Fruit fly (Drosophila melanogaster): ENCODE measurements around the gene larp.

Gene larp

DNA sequence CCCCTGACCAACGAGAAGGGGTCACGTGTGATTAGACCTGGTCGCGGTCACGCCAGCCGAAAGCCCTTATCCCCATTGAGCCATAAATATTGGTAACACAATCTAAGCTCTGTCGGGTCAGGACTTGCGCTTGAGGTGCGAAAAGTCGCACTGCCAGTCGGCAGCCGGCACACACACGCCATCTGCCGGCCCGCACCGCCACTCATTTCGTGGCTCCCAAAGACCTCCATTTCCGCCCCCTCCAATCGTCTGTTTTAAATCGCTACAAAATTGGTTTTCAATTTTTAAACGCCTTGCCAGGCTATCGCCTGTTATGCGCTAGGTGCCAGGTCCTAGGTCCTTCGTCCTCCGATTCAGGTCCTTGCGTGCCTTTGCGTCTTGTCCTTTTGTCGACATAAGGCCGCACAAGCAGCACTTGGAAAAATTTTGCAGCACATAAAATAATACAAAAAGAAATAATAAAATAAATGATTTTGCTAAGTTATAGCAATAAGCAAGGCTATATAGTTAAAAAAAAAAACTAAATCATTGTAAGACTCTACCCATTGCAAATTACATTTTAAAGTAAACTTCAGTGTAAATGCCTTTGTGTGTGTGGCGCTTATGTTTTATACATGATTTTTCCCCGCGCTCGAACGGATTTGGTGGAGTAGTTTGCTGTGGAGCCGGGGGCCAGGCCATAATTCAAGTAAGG is 18.9 kb downstream of the larp start (continued):
- no peak for TF ChIP-seq Abd-B (GFP tag; optimal IDR thresholded peaks at IDR 0.05)
- no peak for TF ChIP-seq CG12299 (tag; optimal IDR thresholded peaks at IDR 0.05)
- no peak for TF ChIP-seq CG11504 (tag; optimal IDR thresholded peaks at IDR 0.05)
- TF ChIP-seq CG17568 (GFP tag; optimal IDR thresholded peaks at IDR 0.05): no peak
- TF ChIP-seq CG17612 (GFP tag; IDR thresholded peaks at IDR 0.05): no peak
- TF ChIP-seq CG11247 (GFP tag; IDR thresholded peaks at IDR 0.05): no peak
- TF ChIP-seq Rfx (GFP tag; IDR thresholded peaks at IDR 0.05): 0 out of 2 replicates have a peak, but pooled peaks have one; percentile 29
- no peak for TF ChIP-seq tio (GFP tag; optimal IDR thresholded peaks at IDR 0.05)
- TF ChIP-seq ems (GFP tag; optimal IDR thresholded peaks at IDR 0.05): no peak
- TF ChIP-seq nom (GFP tag; optimal IDR thresholded peaks at IDR 0.05): no peak
- no peak for TF ChIP-seq odd (GFP tag; optimal IDR thresholded peaks at IDR 0.05)
- TF ChIP-seq CG10462 (GFP tag; optimal IDR thresholded peaks at IDR 0.05): no peak
- peak; percentile 27 for TF ChIP-seq CG9727 (GFP tag; optimal IDR thresholded peaks at IDR 0.05)
- no peak for TF ChIP-seq kah (GFP tag; optimal IDR thresholded peaks at IDR 0.05)
- TF ChIP-seq CG15601 (tag; optimal IDR thresholded peaks at IDR 0.05): no peak
- no peak for TF ChIP-seq CG14965 (GFP tag; optimal IDR thresholded peaks at IDR 0.05; ENCODE audit: borderline replicate concordance)
- TF ChIP-seq fu2 (GFP tag; optimal IDR thresholded peaks at IDR 0.05): no peak
- no peak for TF ChIP-seq Dad (GFP tag; optimal IDR thresholded peaks at IDR 0.05)
- no peak for TF ChIP-seq CG16813 (GFP tag; IDR thresholded peaks at IDR 0.05; ENCODE audit: partially characterized antibody)
- no peak for TF ChIP-seq B-H1 (GFP tag; IDR thresholded peaks at IDR 0.05)
- TF ChIP-seq Ets65A (GFP tag): peak; percentile 42
- TF ChIP-seq ase (GFP tag; IDR thresholded peaks at IDR 0.05): no peak
- 0 out of 3 replicates have a peak, but pooled peaks have one; percentile 12 for TF ChIP-seq dysf (GFP tag; IDR thresholded peaks at IDR 0.05)
- TF ChIP-seq Ptx1 (GFP tag; IDR thresholded peaks at IDR 0.05): peak; percentile 28; the same call in 1 of the 2 replicates
- no peak for TF ChIP-seq CG3995 (GFP tag; optimal IDR thresholded peaks at IDR 0.05)
- TF ChIP-seq Dip2 (GFP tag; IDR thresholded peaks at IDR 0.05): no peak
- TF ChIP-seq dmrt11E (tag; optimal IDR thresholded peaks at IDR 0.05): no peak
- TF ChIP-seq lab (GFP tag; optimal IDR thresholded peaks at IDR 0.05): peak; percentile 54
- no peak for TF ChIP-seq NK7.1 (GFP tag; optimal IDR thresholded peaks at IDR 0.05)
- no peak for TF ChIP-seq C15 (GFP tag; IDR thresholded peaks at IDR 0.05)
- peak; percentile 63 for TF ChIP-seq Med (GFP tag)
- no peak for TF ChIP-seq CG14441 (GFP tag; IDR thresholded peaks at IDR 0.05)
- TF ChIP-seq Fer3 (tag; optimal IDR thresholded peaks at IDR 0.05): peak; percentile 37
- TF ChIP-seq CG7786 (GFP tag; optimal IDR thresholded peaks at IDR 0.05): no peak
- no peak for TF ChIP-seq Camta (GFP tag; optimal IDR thresholded peaks at IDR 0.05)
- 0 out of 2 replicates have a peak, but pooled peaks have one; percentile 18 for TF ChIP-seq ttk (GFP tag; IDR thresholded peaks at IDR 0.05)
- no peak for TF ChIP-seq hkb (optimal IDR thresholded peaks at IDR 0.05)
- TF ChIP-seq hkb (GFP tag; IDR thresholded peaks at IDR 0.05): peak; percentile 44
- TF ChIP-seq MTF-1 (GFP tag; optimal IDR thresholded peaks at IDR 0.05; ENCODE audit: borderline replicate concordance): no peak
- TF ChIP-seq run (tag; optimal IDR thresholded peaks at IDR 0.05): no peak
- TF ChIP-seq nerfin-2 (GFP tag; IDR thresholded peaks at IDR 0.05; ENCODE audit: partially characterized antibody): no peak
- TF ChIP-seq Fer1 (GFP tag; optimal IDR thresholded peaks at IDR 0.05): peak; percentile 41
- no peak for TF ChIP-seq D19B (GFP tag; optimal IDR thresholded peaks at IDR 0.05)
- no peak for TF ChIP-seq CG12659 (GFP tag; optimal IDR thresholded peaks at IDR 0.05)
- TF ChIP-seq CrebB (tag; optimal IDR thresholded peaks at IDR 0.05): no peak
- TF ChIP-seq NC2α (GFP tag; optimal IDR thresholded peaks at IDR 0.05): no peak
- TF ChIP-seq sc (optimal IDR thresholded peaks at IDR 0.05): no peak
- no peak for TF ChIP-seq sc (GFP tag; optimal IDR thresholded peaks at IDR 0.05)
- peak; percentile 56 for TF ChIP-seq CG18599 (GFP tag; optimal IDR thresholded peaks at IDR 0.05)
- peak; percentile 9 for TF ChIP-seq phol (tag; optimal IDR thresholded peaks at IDR 0.05)

Data from whole organism, embryonic.